Worm (Caenorhabditis elegans): ENCODE data around the gene F08D12.2.

- no peak for TF ChIP-seq tbx-11 (GFP tag; IDR thresholded peaks at IDR 0.05)
- TF ChIP-seq ceh-13 (GFP tag; optimal IDR thresholded peaks at IDR 0.05), result no peak
- TF ChIP-seq tra-4 (tag; optimal IDR thresholded peaks at IDR 0.05), result no peak
- no peak for TF ChIP-seq hmbx-1 (tag; optimal IDR thresholded peaks at IDR 0.05)
- TF ChIP-seq tbx-37 (GFP tag; conservative IDR thresholded peaks at IDR 0.05), result no peak
- TF ChIP-seq ama-1 (optimal IDR thresholded peaks at IDR 0.05), result no peak
- TF ChIP-seq scrt-1 (GFP tag; IDR thresholded peaks at IDR 0.05), result no peak
- no peak for TF ChIP-seq hnd-1 (tag; optimal IDR thresholded peaks at IDR 0.05)
- TF ChIP-seq pes-1 (GFP tag; IDR thresholded peaks at IDR 0.05), result no peak
- TF ChIP-seq aly-1 (tag; optimal IDR thresholded peaks at IDR 0.05), result no peak
- TF ChIP-seq ets-7 (tag; optimal IDR thresholded peaks at IDR 0.05), result no peak
- TF ChIP-seq sea-1 (GFP tag; conservative IDR thresholded peaks at IDR 0.05), result no peak
These were observed 44.6 kb downstream of the F08D12.2 start, which contains the start of gene K12H6.5 for ce11 chrII:2826073-2826472.
